Worm (Caenorhabditis elegans): ENCODE results near the gene nhr-71.
A peak's percentile ranks its signal among the peaks of the same experiment; 100 is the strongest.

nhr-71 gene

DNA sequence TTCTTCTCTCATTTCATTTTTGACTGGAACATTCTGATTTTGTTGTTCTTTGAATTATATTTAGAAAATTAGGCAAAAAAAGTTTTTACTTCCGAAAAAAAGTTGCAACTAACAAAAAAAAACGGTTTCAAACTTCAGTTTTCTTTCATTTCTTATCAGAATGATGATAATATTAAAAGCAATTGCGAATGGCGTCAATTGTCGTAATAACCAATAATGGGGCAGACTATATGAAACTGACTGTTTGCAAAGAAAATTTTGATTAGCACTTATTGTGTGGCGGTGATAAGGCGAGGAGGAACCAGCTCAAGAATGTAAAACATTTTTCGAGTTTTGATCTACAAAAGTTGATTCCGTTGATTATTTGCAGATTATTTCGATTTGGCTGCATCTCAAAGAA, 25.6 kb downstream of the nhr-71 start (continued):
- peak; percentile 78 for TF ChIP-seq nhr-28 (tag; optimal IDR thresholded peaks at IDR 0.05)
- TF ChIP-seq nhr-237 (tag; optimal IDR thresholded peaks at IDR 0.05), result no peak
- no peak for TF ChIP-seq daf-16 (GFP tag; optimal IDR thresholded peaks at IDR 0.05)
- TF ChIP-seq daf-16 (tag; optimal IDR thresholded peaks at IDR 0.05), result peak; percentile 59
- no peak for TF ChIP-seq spr-3 (GFP tag; optimal IDR thresholded peaks at IDR 0.05)
- peak; percentile 55 for TF ChIP-seq hlh-11 (tag; optimal IDR thresholded peaks at IDR 0.05)
- no peak for TF ChIP-seq zag-1 (tag; optimal IDR thresholded peaks at IDR 0.05)
- no peak for TF ChIP-seq cey-2 (tag; optimal IDR thresholded peaks at IDR 0.05; ENCODE audit: borderline replicate concordance, insufficient read depth)

DNA sequence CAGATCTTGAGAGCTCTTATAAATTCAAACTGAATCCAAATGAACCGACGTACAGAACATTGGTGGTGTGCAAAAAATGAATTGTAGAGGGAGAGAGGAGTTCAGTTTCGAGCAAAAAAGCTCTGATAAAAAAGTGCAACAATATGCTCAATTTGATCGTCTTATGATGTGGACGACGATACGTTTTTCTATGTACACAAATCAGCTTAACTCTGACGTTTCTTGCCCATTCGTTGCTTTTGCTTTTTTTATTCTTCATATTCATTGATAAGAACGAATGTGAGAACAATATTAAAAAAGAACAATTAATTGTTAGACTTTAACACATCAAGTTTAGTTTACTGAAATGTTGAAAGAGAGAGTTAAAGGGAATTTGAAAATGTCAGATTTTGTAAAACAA, 27.0 kb downstream of the nhr-71 start:
- TF ChIP-seq fkh-10 (GFP tag; optimal IDR thresholded peaks at IDR 0.05) (no peak), sdz-12 (GFP tag; optimal IDR thresholded peaks at IDR 0.05) (no peak), lin-13 (GFP tag; optimal IDR thresholded peaks at IDR 0.05) (no peak), mep-1 (tag; optimal IDR thresholded peaks at IDR 0.05) (no peak), dve-1 (tag; optimal IDR thresholded peaks at IDR 0.05; ENCODE audit: insufficient read depth) (peak; percentile 25), pqm-1 (tag; optimal IDR thresholded peaks at IDR 0.05) (peak; percentile 62), gei-8 (GFP tag; optimal IDR thresholded peaks at IDR 0.05) (no peak), hlh-11 (tag; optimal IDR thresholded peaks at IDR 0.05) (peak; percentile 41), nhr-11 (tag; optimal IDR thresholded peaks at IDR 0.05) (no peak), Y105C5A.15 (GFP tag; IDR thresholded peaks at IDR 0.05) (no peak), php-3 (GFP tag; IDR thresholded peaks at IDR 0.05) (no peak), nhr-28 (tag; optimal IDR thresholded peaks at IDR 0.05) (peak; percentile 64), dmd-6 (GFP tag; IDR thresholded peaks at IDR 0.05) (peak; percentile 76), ceh-20 (GFP tag; IDR thresholded peaks at IDR 0.05) (no peak), egl-43 (GFP tag; IDR thresholded peaks at IDR 0.05) (no peak), unc-62 (GFP tag; optimal IDR thresholded peaks at IDR 0.05 in 1 of 2) (peak in 1 of 2 experiments; percentile 9), unc-62 (tag; optimal IDR thresholded peaks at IDR 0.05) (no peak), F49E8.2 (tag; optimal IDR thresholded peaks at IDR 0.05; ENCODE audit: borderline replicate concordance) (no peak), nhr-10 (tag; optimal IDR thresholded peaks at IDR 0.05) (no peak)

DNA sequence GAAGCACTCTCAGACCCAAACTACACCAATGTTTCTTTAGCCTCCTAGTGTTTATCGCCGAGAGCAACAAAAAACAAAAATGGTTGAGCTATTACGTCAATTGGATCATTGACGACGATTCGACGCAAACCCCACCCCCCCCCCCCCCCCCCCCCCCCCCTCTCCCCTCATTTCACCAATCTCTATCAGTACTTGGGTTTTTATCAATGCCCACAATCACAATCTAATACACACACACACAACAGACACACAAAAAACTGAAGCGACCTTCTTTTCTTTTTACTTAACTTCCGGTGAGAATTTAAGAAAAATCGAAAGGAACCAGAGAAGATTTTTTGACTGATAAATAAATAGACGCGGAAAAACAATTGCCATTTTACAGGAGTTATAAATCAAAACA, 28.4 kb downstream of the nhr-71 start:
- TF ChIP-seq dmd-6 (GFP tag; IDR thresholded peaks at IDR 0.05) (0 out of 2 replicates have a peak, but pooled peaks have one; percentile 7), hlh-30 (tag; optimal IDR thresholded peaks at IDR 0.05; ENCODE audit: insufficient read depth) (no peak), egl-43 (GFP tag; IDR thresholded peaks at IDR 0.05) (no peak), ama-1 (optimal IDR thresholded peaks at IDR 0.05) (peak; percentile 23), pqm-1 (tag; optimal IDR thresholded peaks at IDR 0.05) (peak; percentile 26), tag-97 (GFP tag; IDR thresholded peaks at IDR 0.05) (no peak), hlh-11 (tag; optimal IDR thresholded peaks at IDR 0.05) (peak; percentile 44), aha-1 (tag) (no peak), nhr-11 (tag; optimal IDR thresholded peaks at IDR 0.05) (no peak), nhr-28 (tag; optimal IDR thresholded peaks at IDR 0.05) (peak; percentile 65), daf-16 (GFP tag; optimal IDR thresholded peaks at IDR 0.05) (no peak), daf-16 (tag; optimal IDR thresholded peaks at IDR 0.05) (peak; percentile 15), set-16 (GFP tag; IDR thresholded peaks at IDR 0.05) (peak; percentile 83), ZK337.2 (GFP tag; IDR thresholded peaks at IDR 0.05) (no peak), unc-62 (GFP tag; optimal IDR thresholded peaks at IDR 0.05 in 1 of 2) (peak in 1 of 2 experiments; percentile 78), unc-62 (tag; optimal IDR thresholded peaks at IDR 0.05) (no peak), lin-1 (GFP tag; IDR thresholded peaks at IDR 0.05) (0 out of 2 replicates have a peak, but pooled peaks have one; percentile 28)

DNA sequence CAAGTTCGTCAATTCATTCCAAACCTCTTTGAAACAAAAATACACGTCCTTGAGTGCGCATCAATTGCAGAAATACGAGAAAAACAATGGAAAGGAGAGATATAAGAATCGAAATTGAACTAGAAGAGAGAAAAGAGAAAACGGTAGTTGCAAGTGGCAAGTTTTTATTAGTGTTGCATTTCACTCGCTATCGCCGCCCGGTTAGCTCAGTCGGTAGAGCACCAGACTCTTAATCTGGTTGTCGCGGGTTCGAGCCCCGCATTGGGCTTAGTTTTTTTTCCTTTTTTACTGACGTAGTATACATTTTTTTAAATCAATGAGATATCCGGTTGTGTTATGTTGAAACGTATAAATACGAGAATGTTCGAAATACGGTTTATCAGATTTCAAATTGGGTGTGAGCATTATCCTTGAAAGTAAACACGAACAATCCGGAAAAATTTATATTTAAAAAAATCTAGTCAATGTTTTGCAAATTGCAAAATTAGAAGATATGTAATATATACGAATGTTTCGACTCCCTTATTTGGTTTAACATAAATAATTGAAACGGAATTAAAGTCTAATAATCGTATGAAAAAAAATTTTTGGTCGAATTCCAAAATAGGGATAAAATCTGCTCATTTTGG, 34.4 kb downstream of the nhr-71 start:
- no peak for TF ChIP-seq aly-2 (tag; optimal IDR thresholded peaks at IDR 0.05)
- TF ChIP-seq gei-8 (GFP tag; optimal IDR thresholded peaks at IDR 0.05), result no peak
- no peak for TF ChIP-seq unc-39 (tag; optimal IDR thresholded peaks at IDR 0.05)
- peak; percentile 65 for TF ChIP-seq hmg-1.1 (GFP tag; IDR thresholded peaks at IDR 0.05)
- TF ChIP-seq egl-27 (tag; optimal IDR thresholded peaks at IDR 0.05), result no peak
- no peak for TF ChIP-seq ceh-28 (tag; optimal IDR thresholded peaks at IDR 0.05)
- no peak for TF ChIP-seq hif-1 (tag; optimal IDR thresholded peaks at IDR 0.05)
- no peak for TF ChIP-seq attf-4 (tag; optimal IDR thresholded peaks at IDR 0.05)
- TF ChIP-seq zfp-3 (GFP tag; conservative IDR thresholded peaks at IDR 0.05), result no peak
- TF ChIP-seq Y5F2A.4 (GFP tag; optimal IDR thresholded peaks at IDR 0.05), result peak; percentile 7
- peak; percentile 69; the same call in 1 of the 2 replicates for TF ChIP-seq dmd-9 (GFP tag; IDR thresholded peaks at IDR 0.05)
- no peak for TF ChIP-seq F10B5.3 (tag; optimal IDR thresholded peaks at IDR 0.05)
- no peak for TF ChIP-seq unc-130 (GFP tag; optimal IDR thresholded peaks at IDR 0.05)
- no peak for TF ChIP-seq mep-1 (tag; optimal IDR thresholded peaks at IDR 0.05)
- TF ChIP-seq lir-3 (tag; optimal IDR thresholded peaks at IDR 0.05), result peak; percentile 51
- TF ChIP-seq F26F4.8 (GFP tag; conservative IDR thresholded peaks at IDR 0.05), result peak; percentile 88

Data from whole organism, L4 larva.